Worm (Caenorhabditis elegans) whole organism, late embryonic: ENCODE results near the gene cpg-20.

Source experiments
- ama-1 ChIP-seq: fragments of 150-350 bp; optimal IDR thresholded peaks from 2 replicates; lab custom pipeline; 2014
- hlh-30 ChIP-seq: sonication (generic microtip); optimal IDR thresholded peaks from 2 replicates; lab custom pipeline; 2017; ENCODE audit warnings: antibody characterized with exemption, missing genetic modification characterization, missing compliant biosample characterization; ENCODE audit not compliant: insufficient read depth
- nfya-1 ChIP-seq: sonication (generic microtip); optimal IDR thresholded peaks from 2 replicates; lab custom pipeline; 2017; ENCODE audit warnings: missing genetic modification characterization, mild to moderate bottlenecking, missing compliant biosample characterization, antibody characterized with exemption, moderate library complexity
- tbx-2 ChIP-seq: sonication (generic microtip); optimal IDR thresholded peaks from 2 replicates; lab custom pipeline; 2016; ENCODE audit warnings: missing genetic modification characterization, missing compliant biosample characterization

ce11 chrIV:6097040-6097928 is 21.3 kb upstream of the cpg-20 start:
- TF ChIP-seq ama-1 (no peak), hlh-30 (no peak), nfya-1 (peak; percentile 73), tbx-2 (tag; lab: Kevin White, UChicago) (peak; percentile 78)
